Worm (Caenorhabditis elegans) whole organism, L2 larva: ENCODE measurements around the gene clec-52.

Experiments used
- F13H6.1 ChIP-seq: sonication (generic microtip); optimal IDR thresholded peaks from 2 replicates; lab custom pipeline; 2016; ENCODE audit warnings: missing genetic modification characterization, missing compliant biosample characterization
- blmp-1 ChIP-seq: sonication (generic microtip); optimal IDR thresholded peaks from 2 replicates; lab custom pipeline; 2017; ENCODE audit warnings: missing genetic modification characterization, mild to moderate bottlenecking, missing compliant biosample characterization, antibody characterized with exemption, moderate library complexity; ENCODE audit not compliant: insufficient read depth
- ceh-82 ChIP-seq: fragments of 150-350 bp; optimal IDR thresholded peaks from 2 replicates; lab custom pipeline; 2014; ENCODE audit warnings: missing biosample characterization, missing genetic modification characterization
- elt-1 ChIP-seq: fragments of 150-350 bp; optimal IDR thresholded peaks from 2 replicates; lab custom pipeline; 2014; ENCODE audit warnings: missing biosample characterization, missing genetic modification characterization
- elt-3 ChIP-seq: sonication (generic microtip); optimal IDR thresholded peaks from 2 replicates; lab custom pipeline; 2017; ENCODE audit warnings: missing biosample characterization, missing genetic modification characterization
- fos-1 ChIP-seq: fragments of 150-350 bp; optimal IDR thresholded peaks from 2 replicates; lab custom pipeline; 2014; ENCODE audit warnings: missing biosample characterization, missing genetic modification characterization
- lin-39 ChIP-seq: fragments of 150-350 bp; optimal IDR thresholded peaks from 2 replicates; lab custom pipeline; 2014; ENCODE audit warnings: missing biosample characterization, missing genetic modification reagents, missing genetic modification characterization
- nhr-11 ChIP-seq: fragments of 150-350 bp; optimal IDR thresholded peaks from 2 replicates; lab custom pipeline; 2014; ENCODE audit warnings: missing biosample characterization, missing genetic modification characterization
- nhr-12 ChIP-seq: fragments of 150-350 bp; optimal IDR thresholded peaks from 2 replicates; lab custom pipeline; 2014; ENCODE audit warnings: missing biosample characterization, missing genetic modification characterization
- nhr-77 ChIP-seq: fragments of 150-350 bp; optimal IDR thresholded peaks from 2 replicates; lab custom pipeline; 2014; ENCODE audit warnings: missing biosample characterization, missing genetic modification characterization
- zag-1 ChIP-seq: fragments of 150-350 bp; optimal IDR thresholded peaks from 2 replicates; lab custom pipeline; 2014; ENCODE audit warnings: missing biosample characterization, missing genetic modification characterization
- ztf-11 ChIP-seq: sonication (generic microtip); optimal IDR thresholded peaks from 2 replicates; lab custom pipeline; 2017; ENCODE audit warnings: missing biosample characterization, missing genetic modification characterization

- TF ChIP-seq ceh-82 (tag; lab: Kevin White, UChicago), result no peak
- TF ChIP-seq nhr-11, result no peak
- TF ChIP-seq elt-1, result no peak
- no peak for TF ChIP-seq ztf-11
- no peak for TF ChIP-seq F13H6.1 (tag; lab: Kevin White, UChicago)
- no peak for TF ChIP-seq nhr-77
- no peak for TF ChIP-seq nhr-12 (tag; lab: Kevin White, UChicago)
- no peak for TF ChIP-seq lin-39 (tag; lab: Kevin White, UChicago)
- no peak for TF ChIP-seq zag-1 (tag; lab: Kevin White, UChicago)
- TF ChIP-seq fos-1 (tag; lab: Kevin White, UChicago), result no peak
- TF ChIP-seq elt-3 (tag; lab: Kevin White, UChicago), result no peak
- no peak for TF ChIP-seq blmp-1 (tag; lab: Kevin White, UChicago)
These were observed 41.7 kb downstream of the clec-52 start, which contains the start of gene ceph-41 for ce11 chrIV:8126902-8127301.
